Fruit fly (Drosophila melanogaster): ENCODE results near the gene phu.
A peak's percentile ranks its signal among the peaks of the same experiment; 100 is the strongest.

The phu gene

dm6 chr3R:9533181-9534124 lies 38.9 kb downstream of the phu start (continued):
- TF ChIP-seq dmrt11E (tag; optimal IDR thresholded peaks at IDR 0.05) (peak; percentile 85), CG3281 (GFP tag; optimal IDR thresholded peaks at IDR 0.05) (peak; percentile 98), ATbp (GFP tag; optimal IDR thresholded peaks at IDR 0.05) (peak; percentile 94), CG12769 (tag; optimal IDR thresholded peaks at IDR 0.05) (peak; percentile 89), MESR4 (GFP tag; optimal IDR thresholded peaks at IDR 0.05) (peak; percentile 16), sim (GFP tag; IDR thresholded peaks at IDR 0.05) (0 out of 2 replicates have a peak, but pooled peaks have one; percentile 14), NfI (GFP tag; optimal IDR thresholded peaks at IDR 0.05) (peak; percentile 95), CG6175 (GFP tag; IDR thresholded peaks at IDR 0.05) (peak; percentile 82), fd3F (GFP tag; optimal IDR thresholded peaks at IDR 0.05) (peak; percentile 94), CoRest (tag; optimal IDR thresholded peaks at IDR 0.05) (peak; percentile 98), CG6272 (GFP tag; IDR thresholded peaks at IDR 0.05) (peak; percentile 82), CG7963 (GFP tag; IDR thresholded peaks at IDR 0.05; ENCODE audit: partially characterized antibody) (0 out of 3 replicates have a peak, but pooled peaks have one; percentile 17), Hey (tag; optimal IDR thresholded peaks at IDR 0.05) (peak; percentile 65), Fer1 (GFP tag; optimal IDR thresholded peaks at IDR 0.05) (peak; percentile 97), CG6254 (GFP tag; optimal IDR thresholded peaks at IDR 0.05) (peak; percentile 89), CG17829 (tag; optimal IDR thresholded peaks at IDR 0.05) (peak; percentile 96), al (GFP tag; IDR thresholded peaks at IDR 0.05) (peak; percentile 86), lilli (GFP tag; optimal IDR thresholded peaks at IDR 0.05) (peak; percentile 96), Stat92E (GFP tag; optimal IDR thresholded peaks at IDR 0.05) (peak in 1 of 3 experiments; percentile 51), Dref (GFP tag; IDR thresholded peaks at IDR 0.05) (no peak), sob (GFP tag; IDR thresholded peaks at IDR 0.05) (peak; percentile 85), z (GFP tag; IDR thresholded peaks at IDR 0.05) (0 out of 3 replicates have a peak, but pooled peaks have one; percentile 5), Xbp1 (GFP tag; optimal IDR thresholded peaks at IDR 0.05) (peak; percentile 95), stc (GFP tag; IDR thresholded peaks at IDR 0.05) (peak; percentile 74), sens-2 (GFP tag; IDR thresholded peaks at IDR 0.05) (peak; percentile 33; the same call in 1 of the 2 replicates), CG17802 (tag; optimal IDR thresholded peaks at IDR 0.05) (peak; percentile 74), CG15479 (GFP tag; optimal IDR thresholded peaks at IDR 0.05) (peak; percentile 28), CG42726 (GFP tag; IDR thresholded peaks at IDR 0.05; ENCODE audit: partially characterized antibody) (0 out of 2 replicates have a peak, but pooled peaks have one; percentile 1), dimm (GFP tag; IDR thresholded peaks at IDR 0.05) (peak; percentile 40), Meics (GFP tag; optimal IDR thresholded peaks at IDR 0.05) (peak; percentile 98), MBD-R2 (GFP tag; IDR thresholded peaks at IDR 0.05) (peak; percentile 73), Oaz (GFP tag; IDR thresholded peaks at IDR 0.05) (peak; percentile 75), CG12391 (tag; optimal IDR thresholded peaks at IDR 0.05) (peak; percentile 94), CG17912 (GFP tag; optimal IDR thresholded peaks at IDR 0.05) (peak; percentile 75), phol (tag; optimal IDR thresholded peaks at IDR 0.05) (peak; percentile 96), CG4328 (GFP tag; optimal IDR thresholded peaks at IDR 0.05) (peak; percentile 98), NC2α (GFP tag; optimal IDR thresholded peaks at IDR 0.05) (peak; percentile 75), HLH4C (GFP tag; IDR thresholded peaks at IDR 0.05; ENCODE audit: partially characterized antibody) (no peak), Usf (GFP tag; optimal IDR thresholded peaks at IDR 0.05) (peak; percentile 96), Sox102F (GFP tag; optimal IDR thresholded peaks at IDR 0.05) (peak; percentile 96), CG14014 (GFP tag; IDR thresholded peaks at IDR 0.05) (peak; percentile 89), CG6791 (GFP tag; IDR thresholded peaks at IDR 0.05; ENCODE audit: partially characterized antibody) (no peak), Drgx (GFP tag; IDR thresholded peaks at IDR 0.05) (peak; percentile 91), CG3995 (GFP tag; optimal IDR thresholded peaks at IDR 0.05) (peak; percentile 79), run (tag; optimal IDR thresholded peaks at IDR 0.05) (peak; percentile 93), Hr78 (GFP tag; optimal IDR thresholded peaks at IDR 0.05) (peak in 1 of 2 experiments; percentile 94)
